Worm (Caenorhabditis elegans) whole organism, mixed stage, embryonic: ENCODE results near the gene myo-6.

ENCODE experiments used
- elt-3 ChIP-seq: fragments of 150-350 bp; optimal IDR thresholded peaks from 2 replicates; lab custom pipeline; 2014; ENCODE audit warnings: missing biosample characterization, missing genetic modification characterization
- lin-13 ChIP-seq: fragments of 150-350 bp; optimal IDR thresholded peaks from 2 replicates; lab custom pipeline; 2014; ENCODE audit warnings: missing biosample characterization, missing genetic modification characterization
- lsy-2 ChIP-seq: fragments of 150-350 bp; optimal IDR thresholded peaks from 2 replicates; lab custom pipeline; 2014; ENCODE audit warnings: missing biosample characterization, missing genetic modification characterization
- mab-5 ChIP-seq: fragments of 150-350 bp; optimal IDR thresholded peaks from 2 replicates; lab custom pipeline; 2014; ENCODE audit warnings: missing biosample characterization, missing genetic modification characterization
- nhr-76 ChIP-seq: sonication (generic microtip); optimal IDR thresholded peaks from 2 replicates; lab custom pipeline; 2017; ENCODE audit warnings: missing biosample characterization, missing genetic modification characterization
- unc-62 ChIP-seq: fragments of 150-350 bp; optimal IDR thresholded peaks from 2 replicates; lab custom pipeline; 2014; ENCODE audit warnings: missing biosample characterization, missing genetic modification reagents, missing genetic modification characterization

DNA sequence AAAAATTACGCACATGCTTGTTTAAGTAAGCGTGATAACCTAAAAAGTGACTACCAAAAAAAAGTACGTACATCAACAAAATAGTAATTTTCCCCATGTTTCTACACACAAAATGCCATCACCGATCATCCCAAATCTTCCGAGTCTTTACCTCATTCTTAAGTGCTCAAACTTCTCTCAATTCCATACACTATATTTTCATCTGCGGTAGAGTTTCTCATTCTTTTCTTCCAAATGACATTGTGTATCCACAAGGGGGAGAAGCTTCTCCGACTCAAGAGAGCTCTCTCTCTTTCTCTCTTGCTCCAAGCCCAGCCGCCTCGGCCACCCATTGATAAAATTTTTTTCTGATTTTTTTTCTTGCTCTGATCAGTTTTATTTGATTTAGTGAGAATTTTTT lies at the start of gene myo-6:
- TF ChIP-seq elt-3 (tag; lab: Kevin White, UChicago), result no peak
- no peak for TF ChIP-seq nhr-76 (tag; lab: Kevin White, UChicago)
- TF ChIP-seq mab-5 (tag; lab: Kevin White, UChicago), result no peak
- no peak for TF ChIP-seq lin-13 (tag; lab: Kevin White, UChicago)
- no peak for TF ChIP-seq unc-62 (GFP tag; lab: Kevin White, UChicago)
- no peak for TF ChIP-seq lsy-2
